Fruit fly (Drosophila melanogaster): ENCODE data around the gene CG10005.

The CG10005 gene

dm6 chr3R:11977336-11977678, 310 bp upstream of the CG10005 start (continued):
- TF ChIP-seq CG10669 (GFP tag; optimal IDR thresholded peaks at IDR 0.05), result peak; percentile 17
- TF ChIP-seq CG11762 (GFP tag; optimal IDR thresholded peaks at IDR 0.05; ENCODE audit: insufficient read depth), result no peak
- peak; percentile 66 for TF ChIP-seq CG15336 (GFP tag; IDR thresholded peaks at IDR 0.05)
- peak; percentile 75 for TF ChIP-seq svp (GFP tag)
- TF ChIP-seq CG6854 (GFP tag; optimal IDR thresholded peaks at IDR 0.05), result no peak
- TF ChIP-seq CG16779 (tag; optimal IDR thresholded peaks at IDR 0.05), result peak; percentile 4
- no peak for TF ChIP-seq CG8319 (GFP tag; optimal IDR thresholded peaks at IDR 0.05)
- peak; percentile 43 for TF ChIP-seq Eip78C (GFP tag)
- TF ChIP-seq cyc (GFP tag; optimal IDR thresholded peaks at IDR 0.05), result no peak
- no peak for TF ChIP-seq dac (GFP tag; optimal IDR thresholded peaks at IDR 0.05)
- no peak for TF ChIP-seq fd85E (GFP tag; optimal IDR thresholded peaks at IDR 0.05)
- no peak for TF ChIP-seq vri (GFP tag; optimal IDR thresholded peaks at IDR 0.05)
- TF ChIP-seq pdm3 (GFP tag; optimal IDR thresholded peaks at IDR 0.05), result no peak
- TF ChIP-seq achi (GFP tag; optimal IDR thresholded peaks at IDR 0.05), result peak; percentile 38
- no peak for TF ChIP-seq Met (GFP tag; optimal IDR thresholded peaks at IDR 0.05)
- no peak for TF ChIP-seq CG4318 (GFP tag; optimal IDR thresholded peaks at IDR 0.05)
- TF ChIP-seq CG6792 (GFP tag; optimal IDR thresholded peaks at IDR 0.05), result no peak
- peak; percentile 34 for TF ChIP-seq CG3919 (GFP tag; optimal IDR thresholded peaks at IDR 0.05)

dm6 chr3R:11974631-11975030, 2.4 kb downstream of the CG10005 start, which contains the start of gene Tango9:
TSS of gene Tango9 (minus strand) at chr3R:11974910.
- TF ChIP-seq esn (GFP tag; optimal IDR thresholded peaks at IDR 0.05) (peak; percentile 59), CG11902 (GFP tag; optimal IDR thresholded peaks at IDR 0.05) (peak; percentile 45), Lpt (GFP tag; optimal IDR thresholded peaks at IDR 0.05) (no peak), OdsH (GFP tag; optimal IDR thresholded peaks at IDR 0.05) (peak; percentile 4), CG6808 (GFP tag; optimal IDR thresholded peaks at IDR 0.05) (peak; percentile 25), pdm3 (GFP tag; optimal IDR thresholded peaks at IDR 0.05) (peak; percentile 31), Ets96B (tag; optimal IDR thresholded peaks at IDR 0.05) (peak; percentile 47), topi (GFP tag; optimal IDR thresholded peaks at IDR 0.05) (peak; percentile 55), CG11294 (GFP tag; IDR thresholded peaks at IDR 0.05) (no peak), CG3032 (tag; optimal IDR thresholded peaks at IDR 0.05) (peak; percentile 21), svp (GFP tag) (peak; percentile 84), achi (GFP tag; optimal IDR thresholded peaks at IDR 0.05) (peak; percentile 20), CG1621 (tag; optimal IDR thresholded peaks at IDR 0.05) (peak; percentile 45), Sox14 (GFP tag; optimal IDR thresholded peaks at IDR 0.05) (peak; percentile 80), Eip93F (GFP tag; optimal IDR thresholded peaks at IDR 0.05) (no peak), cyc (GFP tag; optimal IDR thresholded peaks at IDR 0.05) (peak; percentile 63), fd59A (GFP tag; optimal IDR thresholded peaks at IDR 0.05) (no peak), CG10631 (GFP tag; optimal IDR thresholded peaks at IDR 0.05) (peak; percentile 17), net (GFP tag; optimal IDR thresholded peaks at IDR 0.05) (peak; percentile 33), Sox102F (GFP tag; optimal IDR thresholded peaks at IDR 0.05) (peak; percentile 37), Blimp-1 (GFP tag; optimal IDR thresholded peaks at IDR 0.05) (peak; percentile 29), Gug (GFP tag; IDR thresholded peaks at IDR 0.05) (no peak), acj6 (GFP tag; optimal IDR thresholded peaks at IDR 0.05) (peak; percentile 33), CG16779 (tag; optimal IDR thresholded peaks at IDR 0.05) (no peak), fd85E (GFP tag; optimal IDR thresholded peaks at IDR 0.05) (no peak), CG9139 (GFP tag; optimal IDR thresholded peaks at IDR 0.05) (no peak), Hr38 (GFP tag; optimal IDR thresholded peaks at IDR 0.05) (no peak), CG6792 (GFP tag; optimal IDR thresholded peaks at IDR 0.05) (peak; percentile 35), eg (GFP tag; IDR thresholded peaks at IDR 0.05) (no peak), CG7368 (GFP tag; optimal IDR thresholded peaks at IDR 0.05) (peak; percentile 38), Hr4 (GFP tag; optimal IDR thresholded peaks at IDR 0.05) (peak; percentile 6), CG11762 (GFP tag; optimal IDR thresholded peaks at IDR 0.05; ENCODE audit: insufficient read depth) (peak; percentile 2), CG6854 (GFP tag; optimal IDR thresholded peaks at IDR 0.05) (no peak), CG31627 (GFP tag; optimal IDR thresholded peaks at IDR 0.05) (peak; percentile 59), CG8119 (GFP tag; IDR thresholded peaks at IDR 0.05) (no peak), Hr39 (GFP tag; optimal IDR thresholded peaks at IDR 0.05) (peak; percentile 60), salr (GFP tag; optimal IDR thresholded peaks at IDR 0.05) (no peak), CG34406 (GFP tag; optimal IDR thresholded peaks at IDR 0.05) (peak; percentile 32), CG3919 (GFP tag; optimal IDR thresholded peaks at IDR 0.05) (peak; percentile 67), lz (GFP tag; optimal IDR thresholded peaks at IDR 0.05) (peak; percentile 56), fkh (GFP tag; optimal IDR thresholded peaks at IDR 0.05) (peak; percentile 66), Eip75B (GFP tag; optimal IDR thresholded peaks at IDR 0.05) (peak; percentile 43)
